Fruit fly (Drosophila melanogaster): ENCODE measurements around the gene CG14818.

The CG14818 gene

DNA sequence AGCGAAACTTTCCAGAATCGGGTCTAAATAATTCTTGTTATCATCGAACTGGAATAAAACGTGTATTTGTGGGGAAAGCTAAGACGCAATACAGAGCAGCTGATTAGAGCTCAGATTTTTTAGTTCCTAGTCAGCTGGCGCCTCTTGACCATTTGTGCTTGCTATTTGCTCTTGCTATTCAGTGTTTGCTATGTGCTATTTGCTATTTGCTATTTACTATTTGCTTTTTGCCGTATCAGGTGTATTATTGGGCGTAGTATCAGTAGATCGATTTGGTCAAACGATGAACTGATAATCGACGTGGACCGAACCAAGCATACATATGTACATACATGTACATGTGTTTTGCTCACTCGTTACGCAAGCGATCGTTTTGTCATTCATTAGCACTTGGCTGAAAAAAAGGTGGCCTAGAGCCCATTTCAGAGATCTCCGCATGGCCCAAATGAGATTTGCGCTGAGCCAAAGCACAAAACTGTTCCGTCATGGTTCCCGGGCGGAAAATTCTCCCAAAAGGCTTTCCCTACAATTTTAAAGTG is 34.1 kb downstream of the CG14818 start:
- TF ChIP-seq rn (GFP tag; IDR thresholded peaks at IDR 0.05) (no peak), gl (tag; optimal IDR thresholded peaks at IDR 0.05) (no peak), CG4496 (GFP tag; IDR thresholded peaks at IDR 0.05) (0 out of 3 replicates have a peak, but pooled peaks have one; percentile 49), Ets98B (GFP tag; IDR thresholded peaks at IDR 0.05) (0 out of 2 replicates have a peak, but pooled peaks have one; percentile 39), D1 (tag; optimal IDR thresholded peaks at IDR 0.05) (no peak), CG17806 (tag; optimal IDR thresholded peaks at IDR 0.05) (no peak), Pif1B (GFP tag; optimal IDR thresholded peaks at IDR 0.05) (no peak), Snoo (tag; optimal IDR thresholded peaks at IDR 0.05) (no peak), CG9948 (tag; optimal IDR thresholded peaks at IDR 0.05) (no peak), CG8301 (tag; optimal IDR thresholded peaks at IDR 0.05) (no peak), fd96Ca (GFP tag; IDR thresholded peaks at IDR 0.05) (no peak), CG13204 (GFP tag; optimal IDR thresholded peaks at IDR 0.05) (no peak), CG15710 (tag; optimal IDR thresholded peaks at IDR 0.05) (no peak), CG8159 (tag; optimal IDR thresholded peaks at IDR 0.05) (no peak), EcR (GFP tag; optimal IDR thresholded peaks at IDR 0.05) (no peak), CG34367 (tag; optimal IDR thresholded peaks at IDR 0.05) (no peak)

DNA sequence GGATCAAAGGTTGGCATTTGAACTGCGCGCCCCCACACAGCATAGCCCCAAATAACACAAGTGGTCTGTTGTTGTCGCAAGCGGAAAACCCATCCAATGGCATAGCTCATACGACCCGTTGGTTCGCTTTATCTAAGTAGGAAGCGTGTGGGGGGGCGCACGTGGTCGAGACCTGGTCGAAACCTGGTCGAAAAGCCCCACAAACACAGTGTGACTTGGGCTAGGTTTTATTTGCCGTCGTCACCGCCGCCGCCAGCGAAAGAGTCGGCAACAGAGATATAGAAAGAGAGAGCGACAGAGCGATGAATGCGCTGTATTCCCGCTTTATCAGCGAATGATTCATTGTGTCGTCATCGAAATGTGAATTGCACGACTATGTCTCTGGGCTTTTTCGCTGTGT is 36.7 kb downstream of the CG14818 start:
- TF ChIP-seq EcR (GFP tag; optimal IDR thresholded peaks at IDR 0.05) (peak; percentile 31), Ets98B (GFP tag; IDR thresholded peaks at IDR 0.05) (peak; percentile 12; the same call in 1 of the 2 replicates), CG34367 (tag; optimal IDR thresholded peaks at IDR 0.05) (no peak)

DNA sequence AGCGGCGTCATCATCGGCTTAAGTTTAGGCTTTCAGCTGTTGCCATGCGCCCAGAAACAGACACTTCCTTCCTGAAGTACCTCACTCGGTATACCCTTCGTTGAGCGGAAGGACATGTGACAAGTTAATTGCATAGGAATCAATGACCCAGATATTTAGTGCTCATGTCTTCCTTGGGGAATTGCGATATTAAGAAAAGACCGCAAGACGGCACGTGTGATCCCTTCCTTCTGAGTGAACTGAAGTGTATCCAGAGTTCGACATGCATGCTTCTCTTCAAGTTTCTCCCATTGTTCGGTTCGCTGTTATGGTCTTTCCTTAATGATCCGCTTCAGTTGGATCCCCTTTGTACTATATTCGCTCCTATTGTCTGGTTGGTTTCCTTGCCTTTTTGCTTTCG is 39.1 kb downstream of the CG14818 start:
- TF ChIP-seq EcR (GFP tag; optimal IDR thresholded peaks at IDR 0.05) (peak; percentile 88), Pif1B (GFP tag; optimal IDR thresholded peaks at IDR 0.05) (peak; percentile 88), CG8159 (tag; optimal IDR thresholded peaks at IDR 0.05) (peak; percentile 84), CG13204 (GFP tag; optimal IDR thresholded peaks at IDR 0.05) (peak; percentile 63), CG14655 (GFP tag; optimal IDR thresholded peaks at IDR 0.05) (peak; percentile 75), CG4496 (GFP tag; IDR thresholded peaks at IDR 0.05) (peak; percentile 73), fd96Ca (GFP tag; IDR thresholded peaks at IDR 0.05) (peak; percentile 64; the same call in 2 of the 3 replicates), D1 (tag; optimal IDR thresholded peaks at IDR 0.05) (peak; percentile 57), CG9948 (tag; optimal IDR thresholded peaks at IDR 0.05) (peak; percentile 80), Ets98B (GFP tag; IDR thresholded peaks at IDR 0.05) (peak; percentile 51), CG8301 (tag; optimal IDR thresholded peaks at IDR 0.05) (peak; percentile 60), CG12605 (GFP tag; IDR thresholded peaks at IDR 0.05) (no peak), CG17806 (tag; optimal IDR thresholded peaks at IDR 0.05) (peak; percentile 83), CG32121 (GFP tag; IDR thresholded peaks at IDR 0.05) (no peak), CG34367 (tag; optimal IDR thresholded peaks at IDR 0.05) (peak; percentile 87), CG15710 (tag; optimal IDR thresholded peaks at IDR 0.05) (peak; percentile 87), CG10348 (GFP tag; IDR thresholded peaks at IDR 0.05) (no peak), rn (GFP tag; IDR thresholded peaks at IDR 0.05) (0 out of 2 replicates have a peak, but pooled peaks have one; percentile 35), Snoo (tag; optimal IDR thresholded peaks at IDR 0.05) (peak; percentile 79), Pif1A (GFP tag; optimal IDR thresholded peaks at IDR 0.05) (peak; percentile 84), gl (tag; optimal IDR thresholded peaks at IDR 0.05) (peak; percentile 82)

DNA sequence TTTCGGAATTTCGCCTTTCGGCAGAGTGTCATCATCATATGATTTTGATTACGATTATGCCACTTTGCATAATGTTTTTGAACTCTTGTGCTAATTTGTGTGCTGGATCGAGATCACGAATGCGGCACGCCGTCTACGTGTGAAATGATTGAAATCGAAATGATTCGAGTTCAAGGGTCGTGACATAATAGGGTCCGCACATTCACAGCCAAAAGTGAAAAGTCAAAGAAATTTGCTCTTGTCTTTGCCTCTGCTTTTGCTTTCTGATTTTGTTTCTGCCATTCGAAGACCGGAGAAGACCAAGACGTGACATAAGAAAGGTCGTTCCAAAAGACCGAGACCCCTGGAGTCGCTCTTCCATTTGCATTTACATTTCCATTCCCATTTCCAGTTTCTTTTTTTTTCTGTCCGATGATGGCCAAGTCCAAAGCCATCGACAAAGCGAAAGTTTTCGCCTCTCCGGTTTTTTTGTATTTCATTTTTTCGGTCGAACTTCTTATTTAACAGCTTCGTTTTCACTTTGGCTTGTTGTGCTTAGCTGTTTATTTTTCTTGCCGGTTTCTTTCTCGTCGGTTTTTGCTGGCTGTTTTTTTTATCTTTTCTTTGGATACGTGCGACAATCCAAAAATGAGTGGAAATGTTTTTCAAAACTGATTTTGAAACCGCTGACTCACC is 44.7 kb downstream of the CG14818 start:
- TF ChIP-seq CG15710 (tag; optimal IDR thresholded peaks at IDR 0.05) (no peak), CG12605 (GFP tag; IDR thresholded peaks at IDR 0.05) (no peak), CG14655 (GFP tag; optimal IDR thresholded peaks at IDR 0.05) (no peak), CG8159 (tag; optimal IDR thresholded peaks at IDR 0.05) (no peak), Snoo (tag; optimal IDR thresholded peaks at IDR 0.05) (no peak)

DNA sequence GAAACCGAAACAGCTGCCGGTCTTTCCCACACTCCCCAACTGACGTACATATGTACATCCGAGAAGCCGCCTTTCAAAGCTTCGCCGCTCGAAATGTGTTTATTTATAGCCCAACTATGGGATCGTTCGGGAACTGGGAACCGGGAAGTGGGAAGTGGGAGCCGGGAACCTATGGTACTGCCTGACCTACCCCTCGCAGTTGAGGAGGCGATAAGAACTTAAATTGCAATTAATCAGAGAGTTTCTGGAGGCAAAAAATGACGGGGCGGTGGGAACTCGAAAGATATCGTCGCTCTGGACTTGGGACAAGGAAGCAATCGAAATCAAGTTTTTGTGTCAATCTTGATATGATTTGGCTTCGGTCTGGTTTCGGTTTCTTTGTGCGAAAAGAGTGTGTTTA is 46.9 kb downstream of the CG14818 start:
- TF ChIP-seq CG15710 (tag; optimal IDR thresholded peaks at IDR 0.05) (no peak), EcR (GFP tag; optimal IDR thresholded peaks at IDR 0.05) (peak; percentile 29)

DNA sequence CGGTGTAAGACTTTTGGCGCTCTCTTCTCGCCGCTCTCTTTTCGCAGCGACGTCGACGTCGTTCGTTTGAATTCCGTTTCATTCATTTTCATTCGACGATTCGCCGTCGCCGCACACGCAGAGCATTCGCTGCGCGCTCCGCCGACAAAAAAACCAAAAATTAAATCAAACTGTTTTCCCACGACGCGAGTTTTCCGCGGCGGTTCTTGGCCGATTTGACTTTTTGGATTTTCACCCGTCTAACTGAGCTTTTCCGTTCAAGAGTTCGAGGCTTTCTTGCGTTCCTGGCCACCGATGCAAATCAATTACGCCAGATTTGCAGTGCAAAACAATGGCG is 48.4 kb downstream of the CG14818 start:
- TF ChIP-seq D1 (tag; optimal IDR thresholded peaks at IDR 0.05): no peak
- no peak for TF ChIP-seq Snoo (tag; optimal IDR thresholded peaks at IDR 0.05)
- no peak for TF ChIP-seq Ets98B (GFP tag; IDR thresholded peaks at IDR 0.05)
- TF ChIP-seq CG34367 (tag; optimal IDR thresholded peaks at IDR 0.05): no peak
- TF ChIP-seq CG4496 (GFP tag; IDR thresholded peaks at IDR 0.05): no peak
- TF ChIP-seq CG13204 (GFP tag; optimal IDR thresholded peaks at IDR 0.05): no peak
- TF ChIP-seq CG32121 (GFP tag; IDR thresholded peaks at IDR 0.05): no peak
- no peak for TF ChIP-seq CG9948 (tag; optimal IDR thresholded peaks at IDR 0.05)
- no peak for TF ChIP-seq CG10348 (GFP tag; IDR thresholded peaks at IDR 0.05)
- no peak for TF ChIP-seq Pif1B (GFP tag; optimal IDR thresholded peaks at IDR 0.05)
- no peak for TF ChIP-seq CG8301 (tag; optimal IDR thresholded peaks at IDR 0.05)
- no peak for TF ChIP-seq CG8159 (tag; optimal IDR thresholded peaks at IDR 0.05)
- no peak for TF ChIP-seq CG15710 (tag; optimal IDR thresholded peaks at IDR 0.05)
- no peak for TF ChIP-seq CG14655 (GFP tag; optimal IDR thresholded peaks at IDR 0.05)
- TF ChIP-seq CG17806 (tag; optimal IDR thresholded peaks at IDR 0.05): no peak
- no peak for TF ChIP-seq Pif1A (GFP tag; optimal IDR thresholded peaks at IDR 0.05)
- no peak for TF ChIP-seq CG12605 (GFP tag; IDR thresholded peaks at IDR 0.05)
- TF ChIP-seq EcR (GFP tag; optimal IDR thresholded peaks at IDR 0.05): no peak
- TF ChIP-seq rn (GFP tag; IDR thresholded peaks at IDR 0.05): no peak
